Fruit fly (Drosophila melanogaster): ENCODE measurements around the gene CG14137.

Gene CG14137

dm6 chr3L:11554338-11554737 lies 45.5 kb downstream of the CG14137 start (continued):
- TF ChIP-seq CG17359 (tag; optimal IDR thresholded peaks at IDR 0.05) (peak; percentile 79), abd-A (tag; optimal IDR thresholded peaks at IDR 0.05) (no peak), CG6765 (GFP tag; optimal IDR thresholded peaks at IDR 0.05) (no peak), CG11560 (tag; IDR thresholded peaks at IDR 0.05) (no peak), dmrt99B (tag; optimal IDR thresholded peaks at IDR 0.05) (peak; percentile 83), btn (GFP tag; optimal IDR thresholded peaks at IDR 0.05) (peak; percentile 46), CG5180 (GFP tag; optimal IDR thresholded peaks at IDR 0.05) (peak; percentile 56), CG31388 (GFP tag; optimal IDR thresholded peaks at IDR 0.05) (peak; percentile 58), CG16815 (GFP tag; optimal IDR thresholded peaks at IDR 0.05) (peak; percentile 87), CG10654 (GFP tag; optimal IDR thresholded peaks at IDR 0.05) (peak; percentile 74), ac (GFP tag; optimal IDR thresholded peaks at IDR 0.05) (peak; percentile 98), Atf3 (GFP tag; optimal IDR thresholded peaks at IDR 0.05) (peak; percentile 76), Dip2 (GFP tag; IDR thresholded peaks at IDR 0.05) (no peak), Drgx (GFP tag; IDR thresholded peaks at IDR 0.05) (peak; percentile 69), Antp (GFP tag; optimal IDR thresholded peaks at IDR 0.05) (peak; percentile 59), insv (GFP tag; optimal IDR thresholded peaks at IDR 0.05) (peak in 1 of 2 experiments; percentile 12), CG2889 (GFP tag; IDR thresholded peaks at IDR 0.05) (0 out of 3 replicates have a peak, but pooled peaks have one; percentile 21), H2.0 (GFP tag; IDR thresholded peaks at IDR 0.05) (peak; percentile 29; the same call in 1 of the 2 replicates), kay (GFP tag; optimal IDR thresholded peaks at IDR 0.05) (peak; percentile 48), stc (GFP tag; IDR thresholded peaks at IDR 0.05) (peak; percentile 56; the same call in 1 of the 2 replicates), Lhr (GFP tag; optimal IDR thresholded peaks at IDR 0.05) (peak; percentile 75), CG4854 (GFP tag; optimal IDR thresholded peaks at IDR 0.05) (peak; percentile 74), CG8924 (tag; optimal IDR thresholded peaks at IDR 0.05) (peak; percentile 93), CG18011 (GFP tag; optimal IDR thresholded peaks at IDR 0.05) (no peak), pzg (GFP tag; optimal IDR thresholded peaks at IDR 0.05) (no peak), ham (GFP tag; IDR thresholded peaks at IDR 0.05) (no peak), ro (GFP tag; IDR thresholded peaks at IDR 0.05) (peak; percentile 67; the same call in 1 of the 2 replicates), lilli (GFP tag; optimal IDR thresholded peaks at IDR 0.05) (peak; percentile 77), jing (GFP tag; optimal IDR thresholded peaks at IDR 0.05) (peak; percentile 72), CG30431 (GFP tag; optimal IDR thresholded peaks at IDR 0.05) (peak; percentile 80), Sry-δ (GFP tag; optimal IDR thresholded peaks at IDR 0.05) (peak; percentile 13), CG10209 (GFP tag; optimal IDR thresholded peaks at IDR 0.05) (peak; percentile 82), phol (tag; optimal IDR thresholded peaks at IDR 0.05) (peak; percentile 91), al (GFP tag; IDR thresholded peaks at IDR 0.05) (no peak), z (GFP tag; IDR thresholded peaks at IDR 0.05) (0 out of 3 replicates have a peak, but pooled peaks have one; percentile 5), C15 (GFP tag; IDR thresholded peaks at IDR 0.05) (0 out of 3 replicates have a peak, but pooled peaks have one; percentile 7), CG12769 (tag; optimal IDR thresholded peaks at IDR 0.05) (peak; percentile 46), D19A (tag; optimal IDR thresholded peaks at IDR 0.05) (peak; percentile 89)

dm6 chr3L:11553672-11554068 lies 46.2 kb downstream of the CG14137 start:
- TF ChIP-seq Bteb2 (GFP tag; optimal IDR thresholded peaks at IDR 0.05) (no peak), CG4424 (GFP tag; optimal IDR thresholded peaks at IDR 0.05) (peak; percentile 98)

Measured in whole organism, embryonic.